Fruit fly (Drosophila melanogaster): ENCODE measurements around the gene IntS12.

IntS12 gene

DNA sequence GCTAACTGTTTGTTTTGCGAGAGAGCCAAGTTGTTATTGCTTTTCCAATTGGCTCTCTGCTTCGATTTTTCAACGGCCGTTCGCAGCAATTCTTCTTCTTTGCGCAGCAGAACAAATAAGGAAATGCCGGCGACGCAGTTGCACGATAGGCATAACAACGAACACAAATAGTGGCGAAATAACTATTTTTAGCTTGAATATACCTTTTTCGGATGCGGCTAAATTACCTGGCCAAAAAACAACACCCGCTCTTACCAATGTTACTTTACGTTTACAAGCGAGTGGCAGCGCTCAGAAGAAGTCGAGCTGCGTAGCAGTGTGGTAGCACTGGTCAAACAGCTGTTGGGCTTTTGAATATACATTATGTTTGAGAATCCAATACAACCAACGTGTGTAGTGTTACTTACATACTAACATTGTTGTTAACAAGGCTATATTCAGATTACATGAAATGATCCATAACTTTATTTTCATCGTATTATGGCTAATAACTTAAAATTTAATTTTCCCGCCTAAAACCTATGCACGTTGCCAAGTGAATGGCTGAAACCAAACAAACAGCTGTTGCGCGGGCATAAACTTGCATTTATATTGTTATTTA, at the start of gene IntS12, which contains the start of gene Lerp:
IntS12 (plus strand) TSS at position 529 of the 601 bp plus-strand sequence.
Lerp (minus strand) TSS at position 283 of the 601 bp plus-strand sequence.
- TF ChIP-seq Sox14 (GFP tag; optimal IDR thresholded peaks at IDR 0.05) (peak; percentile 30), Eip78C (GFP tag) (peak; percentile 65), fkh (GFP tag; optimal IDR thresholded peaks at IDR 0.05) (peak; percentile 72), acj6 (GFP tag; optimal IDR thresholded peaks at IDR 0.05) (no peak)

DNA sequence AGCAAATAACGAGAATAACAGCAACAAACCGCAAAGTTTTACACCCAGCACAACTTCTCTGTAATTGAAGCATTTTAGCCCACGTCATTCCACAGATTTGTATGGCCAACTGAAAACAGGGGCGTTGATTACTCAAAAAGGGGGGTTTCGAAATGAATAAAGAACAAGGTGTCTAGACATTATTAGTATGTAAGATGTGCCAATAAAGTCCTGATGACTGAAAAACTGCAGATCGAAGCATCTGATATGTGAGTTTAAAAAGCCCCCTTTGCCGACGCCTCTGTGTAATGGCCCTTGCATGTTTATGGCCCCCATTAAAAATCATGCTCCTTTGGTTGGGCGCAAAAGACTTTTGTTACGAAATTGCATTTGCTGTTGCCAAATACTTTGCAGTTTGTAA, 42.1 kb upstream of the IntS12 start:
- peak; percentile 15 for TF ChIP-seq CG16779 (tag; optimal IDR thresholded peaks at IDR 0.05)
- peak; percentile 81 for TF ChIP-seq CG7368 (GFP tag; optimal IDR thresholded peaks at IDR 0.05)
- no peak for TF ChIP-seq fkh (GFP tag; optimal IDR thresholded peaks at IDR 0.05)
- peak; percentile 52 for TF ChIP-seq CG8632 (GFP tag; optimal IDR thresholded peaks at IDR 0.05)
- TF ChIP-seq fd85E (GFP tag; optimal IDR thresholded peaks at IDR 0.05), result peak; percentile 43
- TF ChIP-seq Sox14 (GFP tag; optimal IDR thresholded peaks at IDR 0.05), result peak; percentile 83
- peak; percentile 74 for TF ChIP-seq eg (GFP tag; IDR thresholded peaks at IDR 0.05)
- peak; percentile 82 for TF ChIP-seq OdsH (GFP tag; optimal IDR thresholded peaks at IDR 0.05)
- peak; percentile 51 for TF ChIP-seq CG9139 (GFP tag; optimal IDR thresholded peaks at IDR 0.05)
- TF ChIP-seq CG15336 (GFP tag; IDR thresholded peaks at IDR 0.05), result peak; percentile 62; the same call in 1 of the 2 replicates
- TF ChIP-seq CG8319 (GFP tag; optimal IDR thresholded peaks at IDR 0.05), result peak; percentile 61
- TF ChIP-seq CG1621 (tag; optimal IDR thresholded peaks at IDR 0.05), result peak; percentile 68
- TF ChIP-seq CG34406 (GFP tag; optimal IDR thresholded peaks at IDR 0.05), result peak; percentile 72
- TF ChIP-seq net (GFP tag; optimal IDR thresholded peaks at IDR 0.05), result peak; percentile 65
- TF ChIP-seq vri (GFP tag; optimal IDR thresholded peaks at IDR 0.05), result peak; percentile 57
- TF ChIP-seq cyc (GFP tag; optimal IDR thresholded peaks at IDR 0.05), result peak; percentile 85
- peak; percentile 70 for TF ChIP-seq ss (GFP tag; optimal IDR thresholded peaks at IDR 0.05)
- peak; percentile 66 for TF ChIP-seq CG10669 (GFP tag; optimal IDR thresholded peaks at IDR 0.05)
- TF ChIP-seq Hr39 (GFP tag; optimal IDR thresholded peaks at IDR 0.05), result peak; percentile 88
- TF ChIP-seq CG11294 (GFP tag; IDR thresholded peaks at IDR 0.05), result peak; percentile 42; the same call in 1 of the 2 replicates
- peak; percentile 39 for TF ChIP-seq Lpt (GFP tag; optimal IDR thresholded peaks at IDR 0.05)
- TF ChIP-seq svp (GFP tag), result peak; percentile 93
- TF ChIP-seq CG4318 (GFP tag; optimal IDR thresholded peaks at IDR 0.05), result peak; percentile 44
- peak; percentile 72 for TF ChIP-seq CG11902 (GFP tag; optimal IDR thresholded peaks at IDR 0.05)
- TF ChIP-seq Met (GFP tag; optimal IDR thresholded peaks at IDR 0.05), result peak; percentile 83
- peak; percentile 92 for TF ChIP-seq Eip78C (GFP tag)
- TF ChIP-seq esn (GFP tag; optimal IDR thresholded peaks at IDR 0.05), result peak; percentile 84
- TF ChIP-seq Eip93F (GFP tag; optimal IDR thresholded peaks at IDR 0.05), result no peak
- TF ChIP-seq dac (GFP tag; optimal IDR thresholded peaks at IDR 0.05), result peak; percentile 35
- no peak for TF ChIP-seq Hr38 (GFP tag; optimal IDR thresholded peaks at IDR 0.05)
- peak; percentile 72 for TF ChIP-seq spab (GFP tag; optimal IDR thresholded peaks at IDR 0.05)
- peak; percentile 81 for TF ChIP-seq CG6792 (GFP tag; optimal IDR thresholded peaks at IDR 0.05)
- TF ChIP-seq achi (GFP tag; optimal IDR thresholded peaks at IDR 0.05), result peak; percentile 79
- peak; percentile 47 for TF ChIP-seq Sox15 (GFP tag; optimal IDR thresholded peaks at IDR 0.05)
- TF ChIP-seq CG31627 (GFP tag; optimal IDR thresholded peaks at IDR 0.05), result peak; percentile 82
- TF ChIP-seq CG3919 (GFP tag; optimal IDR thresholded peaks at IDR 0.05), result peak; percentile 86
- peak; percentile 68 for TF ChIP-seq CG6808 (GFP tag; optimal IDR thresholded peaks at IDR 0.05)
- peak; percentile 36 for TF ChIP-seq Gug (GFP tag; IDR thresholded peaks at IDR 0.05)
- peak; percentile 62 for TF ChIP-seq fd59A (GFP tag; optimal IDR thresholded peaks at IDR 0.05)
- peak; percentile 72 for TF ChIP-seq CG10631 (GFP tag; optimal IDR thresholded peaks at IDR 0.05)
- TF ChIP-seq dsx (GFP tag; optimal IDR thresholded peaks at IDR 0.05; ENCODE audit: poor library complexity, severe bottlenecking), result peak; percentile 67
- TF ChIP-seq Eip75B (GFP tag; optimal IDR thresholded peaks at IDR 0.05), result peak; percentile 66
- peak; percentile 83 for TF ChIP-seq topi (GFP tag; optimal IDR thresholded peaks at IDR 0.05)
- TF ChIP-seq Hr4 (GFP tag; optimal IDR thresholded peaks at IDR 0.05), result peak; percentile 70
- peak; percentile 79 for TF ChIP-seq lz (GFP tag; optimal IDR thresholded peaks at IDR 0.05)
- peak; percentile 74 for TF ChIP-seq Ets96B (tag; optimal IDR thresholded peaks at IDR 0.05)
- peak; percentile 83 for TF ChIP-seq acj6 (GFP tag; optimal IDR thresholded peaks at IDR 0.05)
- peak; percentile 56 for TF ChIP-seq CG11762 (GFP tag; optimal IDR thresholded peaks at IDR 0.05; ENCODE audit: insufficient read depth)

Data from whole organism, prepupa.